Worm (Caenorhabditis elegans) whole organism, mixed stage, embryonic: ENCODE results near the gene H39E23.3.

ENCODE experiments used
- ceh-39 ChIP-seq: fragments of 150-350 bp; optimal IDR thresholded peaks from 2 replicates; lab custom pipeline; 2014; ENCODE audit warnings: missing biosample characterization, missing genetic modification characterization
- ceh-83 ChIP-seq: fragments of 200-800 bp; sonication (Bioruptor generic); optimal IDR thresholded peaks from 2 replicates; lab custom pipeline; 2018; ENCODE audit warnings: mild to moderate bottlenecking, missing genetic modification characterization, missing compliant biosample characterization
- lin-13 ChIP-seq: fragments of 150-350 bp; optimal IDR thresholded peaks from 2 replicates; lab custom pipeline; 2014; ENCODE audit warnings: missing biosample characterization, missing genetic modification characterization

DNA sequence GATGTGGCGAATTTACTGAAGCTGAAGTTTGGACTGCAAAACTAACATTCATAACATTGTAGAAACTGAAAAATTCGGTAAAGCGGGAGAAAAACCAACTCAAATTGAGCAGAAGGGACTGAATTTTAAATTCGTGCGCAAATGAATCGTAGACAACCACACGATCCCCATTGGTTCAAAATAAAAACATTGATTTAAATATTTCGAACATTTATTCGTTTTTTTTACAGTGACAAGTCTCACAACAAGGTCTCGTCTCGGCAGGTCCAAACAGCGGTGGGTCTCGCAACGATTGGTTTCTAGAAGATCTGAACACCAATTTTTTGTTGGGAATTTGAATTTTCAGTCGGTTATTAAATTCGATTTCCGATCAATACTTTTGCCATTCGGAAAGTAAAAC is 22.0 kb upstream of the H39E23.3 start, which contains the start of gene D1086.18:
- no peak for TF ChIP-seq lin-13 (tag; lab: Kevin White, UChicago)
- TF ChIP-seq ceh-39, result no peak
- no peak for TF ChIP-seq ceh-83 (GFP tag; lab: Kevin White, UChicago)
